Fruit fly (Drosophila melanogaster) whole organism, embryonic: ENCODE results near the gene kay.

ENCODE experiments used
- Atf-2 ChIP-seq: fragments of 200-800 bp; sonication (Bioruptor generic); optimal IDR thresholded peaks from 2 replicates; lab custom pipeline; 2016; ENCODE audit warnings: missing biosample characterization, missing genetic modification characterization
- B-H2 ChIP-seq: fragments of 200-800 bp; sonication (Bioruptor generic); optimal IDR thresholded peaks from 2 replicates; lab custom pipeline; 2018; ENCODE audit warnings: missing biosample characterization, mild to moderate bottlenecking, missing genetic modification characterization
- CG11723 ChIP-seq: fragments of 200-800 bp; sonication (Bioruptor generic); optimal IDR thresholded peaks from 2 replicates; lab custom pipeline; 2017; ENCODE audit warnings: missing biosample characterization, mild to moderate bottlenecking, missing genetic modification characterization
- CG12942 ChIP-seq: fragments of 200-800 bp; sonication (Bioruptor generic); optimal IDR thresholded peaks from 3 replicates; lab custom pipeline; 2016; ENCODE audit warnings: missing biosample characterization, missing genetic modification characterization
- CG13624 ChIP-seq: fragments of 200-800 bp; sonication (Bioruptor generic); optimal IDR thresholded peaks from 2 replicates; lab custom pipeline; 2016; ENCODE audit warnings: missing biosample characterization, missing genetic modification characterization
- CG15479 ChIP-seq: fragments of 200-800 bp; sonication (Bioruptor generic); optimal IDR thresholded peaks from 3 replicates; lab custom pipeline; 2019; ENCODE audit warnings: missing biosample characterization, mild to moderate bottlenecking, missing genetic modification characterization, moderate library complexity
- CG15601 ChIP-seq: fragments of 200-800 bp; sonication (Bioruptor generic); optimal IDR thresholded peaks from 3 replicates; lab custom pipeline; 2019; ENCODE audit warnings: missing biosample characterization, mild to moderate bottlenecking, missing genetic modification characterization, moderate library complexity
- CG1647 ChIP-seq: fragments of 200-800 bp; sonication (Bioruptor generic); optimal IDR thresholded peaks from 3 replicates; lab custom pipeline; 2016; ENCODE audit warnings: missing biosample characterization, missing genetic modification characterization
- CG16815 ChIP-seq: fragments of 200-800 bp; sonication (Bioruptor generic); optimal IDR thresholded peaks from 3 replicates; lab custom pipeline; 2017; ENCODE audit warnings: missing biosample characterization, mild to moderate bottlenecking, missing genetic modification characterization
- CG17361 ChIP-seq: fragments of 200-800 bp; sonication (Bioruptor generic); IDR thresholded peaks from 3 replicates; pipeline ENCODE4 v1.3.6; 2022; ENCODE audit warnings: missing biosample characterization, missing genetic modification characterization
- CG2116 ChIP-seq: fragments of 200-800 bp; sonication (Bioruptor generic); optimal IDR thresholded peaks from 3 replicates; lab custom pipeline; 2018; ENCODE audit warnings: missing biosample characterization, mild to moderate bottlenecking, missing genetic modification characterization
- CG2712 ChIP-seq: fragments of 200-800 bp; optimal IDR thresholded peaks from 3 replicates; lab custom pipeline; 2019; ENCODE audit warnings: missing biosample characterization, mild to moderate bottlenecking, missing genetic modification characterization, moderate library complexity
- CG3726 ChIP-seq: fragments of 200-800 bp; sonication (Bioruptor generic); IDR thresholded peaks from 3 replicates; pipeline ENCODE4, ENCODE4 v1.3.6; 2022; ENCODE audit warnings: missing biosample characterization, missing genetic modification characterization
- CG4282 ChIP-seq: fragments of 200-800 bp; sonication (Bioruptor generic); optimal IDR thresholded peaks from 2 replicates; lab custom pipeline; 2016; ENCODE audit warnings: missing biosample characterization, missing genetic modification characterization
- CG4404 ChIP-seq: fragments of 200-800 bp; sonication (Bioruptor generic); IDR thresholded peaks from 2 replicates; pipeline ENCODE4 v1.3.6; 2022; ENCODE audit warnings: missing biosample characterization, missing genetic modification characterization
- CG5953 ChIP-seq: fragments of 200-800 bp; sonication (Bioruptor generic); IDR thresholded peaks from 2 replicates; pipeline ENCODE4 v1.3.6; 2022; ENCODE audit warnings: missing biosample characterization, missing genetic modification characterization
- CG7357 ChIP-seq: fragments of 200-800 bp; sonication (Bioruptor generic); IDR thresholded peaks from 3 replicates; pipeline ENCODE4 v1.3.6; 2022; ENCODE audit warnings: missing biosample characterization, missing genetic modification characterization
- CG7372 ChIP-seq: fragments of 200-800 bp; sonication (Bioruptor generic); IDR thresholded peaks from 2 replicates; pipeline ENCODE4 v1.3.6; 2022; ENCODE audit warnings: missing biosample characterization, missing genetic modification characterization
- CG8089 ChIP-seq: fragments of 200-800 bp; sonication (Bioruptor generic); optimal IDR thresholded peaks from 3 replicates; lab custom pipeline; 2016; ENCODE audit warnings: missing biosample characterization, missing genetic modification characterization
- CG8281 ChIP-seq: fragments of 200-800 bp; sonication (Bioruptor generic); optimal IDR thresholded peaks from 2 replicates; lab custom pipeline; 2018; ENCODE audit warnings: missing biosample characterization, mild to moderate bottlenecking, missing genetic modification characterization, moderate library complexity
- CG8478 ChIP-seq: fragments of >200 bp; optimal IDR thresholded peaks from 2 replicates; lab custom pipeline; 2018
- CG9727 ChIP-seq: fragments of 200-800 bp; sonication (Bioruptor generic); optimal IDR thresholded peaks from 3 replicates; lab custom pipeline; 2017; ENCODE audit warnings: missing biosample characterization, mild to moderate bottlenecking, missing genetic modification characterization
- Hand ChIP-seq: fragments of 200-800 bp; sonication (Bioruptor generic); optimal IDR thresholded peaks from 2 replicates; lab custom pipeline; 2017; ENCODE audit warnings: mild to moderate bottlenecking, missing biosample characterization, missing genetic modification reagents, missing genetic modification characterization
- HmgZ ChIP-seq: fragments of 200-800 bp; sonication (Bioruptor generic); optimal IDR thresholded peaks from 2 replicates; lab custom pipeline; 2018; ENCODE audit warnings: missing biosample characterization, mild to moderate bottlenecking, missing genetic modification characterization
- Hr39 ChIP-seq: fragments of >200 bp; optimal IDR thresholded peaks from 2 replicates; lab custom pipeline; 2017
- Kr ChIP-seq: fragments of 200-800 bp; sonication (Bioruptor generic); optimal IDR thresholded peaks from 2 replicates; lab custom pipeline; 2017; ENCODE audit warnings: missing biosample characterization, mild to moderate bottlenecking, missing genetic modification characterization
- Myb ChIP-seq: fragments of 200-800 bp; sonication (Bioruptor generic); optimal IDR thresholded peaks from 2 replicates; lab custom pipeline; 2016; ENCODE audit warnings: missing biosample characterization, missing genetic modification characterization
- Optix ChIP-seq: fragments of 200-800 bp; sonication (Bioruptor generic); IDR thresholded peaks from 3 replicates; pipeline ENCODE4 v1.3.6; 2022; ENCODE audit warnings: missing biosample characterization, missing genetic modification characterization
- Poxn ChIP-seq: fragments of 200-800 bp; sonication (Bioruptor generic); IDR thresholded peaks from 2 replicates; pipeline ENCODE4 v1.3.6; 2022; ENCODE audit warnings: missing biosample characterization, missing genetic modification characterization
- Six4 ChIP-seq: fragments of 200-800 bp; sonication (Bioruptor generic); optimal IDR thresholded peaks from 2 replicates; lab custom pipeline; 2016; ENCODE audit warnings: missing biosample characterization, missing genetic modification characterization
- Sry-δ ChIP-seq: fragments of 200-800 bp; sonication (Bioruptor generic); optimal IDR thresholded peaks from 2 replicates; lab custom pipeline; 2016; ENCODE audit warnings: missing biosample characterization, missing genetic modification characterization
- Tbp ChIP-seq: fragments of >200 bp; optimal IDR thresholded peaks from 2 replicates; lab custom pipeline; 2018; ENCODE audit warnings: missing biosample characterization, missing genetic modification characterization
- YL-1 ChIP-seq: fragments of 200-800 bp; sonication (Bioruptor generic); optimal IDR thresholded peaks from 3 replicates; lab custom pipeline; 2017; ENCODE audit warnings: missing biosample characterization, mild to moderate bottlenecking, missing genetic modification characterization
- aop ChIP-seq: fragments of 200-800 bp; sonication (Bioruptor generic); IDR thresholded peaks from 2 replicates; pipeline ENCODE4 v1.3.6; 2022; ENCODE audit warnings: missing biosample characterization, missing genetic modification characterization
- bcd ChIP-seq: fragments of 200-800 bp; sonication (Bioruptor generic); optimal IDR thresholded peaks from 2 replicates; lab custom pipeline; 2017; ENCODE audit warnings: missing biosample characterization, mild to moderate bottlenecking, missing genetic modification characterization
- cato ChIP-seq: fragments of 200-800 bp; sonication (Bioruptor generic); optimal IDR thresholded peaks from 2 replicates; lab custom pipeline; 2016; ENCODE audit warnings: missing biosample characterization, missing genetic modification characterization, borderline replicate concordance
- esg ChIP-seq: fragments of 200-800 bp; sonication (Bioruptor generic); conservative IDR thresholded peaks from 2 replicates; pipeline ENCODE4 v1.3.6; 2022; ENCODE audit warnings: missing biosample characterization, missing genetic modification characterization
- fd3F ChIP-seq: fragments of 200-800 bp; sonication (Bioruptor generic); optimal IDR thresholded peaks from 2 replicates; lab custom pipeline; 2018; ENCODE audit warnings: missing biosample characterization, mild to moderate bottlenecking, missing genetic modification characterization, moderate library complexity
- fd96Cb ChIP-seq: fragments of 200-800 bp; sonication (Bioruptor generic); optimal IDR thresholded peaks from 2 replicates; lab custom pipeline; 2018; ENCODE audit warnings: missing biosample characterization, mild to moderate bottlenecking, missing genetic modification characterization, moderate library complexity
- gcm ChIP-seq: fragments of 200-800 bp; sonication (Bioruptor generic); optimal IDR thresholded peaks from 2 replicates; lab custom pipeline; 2019; ENCODE audit warnings: missing biosample characterization, mild to moderate bottlenecking, missing genetic modification characterization, moderate library complexity
- grau ChIP-seq: fragments of 200-800 bp; optimal IDR thresholded peaks from 3 replicates; lab custom pipeline; 2019; ENCODE audit warnings: missing biosample characterization, mild to moderate bottlenecking, missing genetic modification characterization, moderate library complexity
- jing ChIP-seq: fragments of 200-800 bp; sonication (Bioruptor generic); optimal IDR thresholded peaks from 2 replicates; lab custom pipeline; 2018; ENCODE audit warnings: missing biosample characterization, mild to moderate bottlenecking, missing genetic modification characterization
- kay ChIP-seq: fragments of 200-800 bp; sonication (Bioruptor generic); optimal IDR thresholded peaks from 2 replicates; lab custom pipeline; 2016; ENCODE audit warnings: missing biosample characterization, missing genetic modification characterization
- kni ChIP-seq: fragments of 200-800 bp; sonication (Bioruptor generic); optimal IDR thresholded peaks from 3 replicates; lab custom pipeline; 2017; ENCODE audit warnings: mild to moderate bottlenecking, missing biosample characterization, missing genetic modification reagents, missing genetic modification characterization
- org-1 ChIP-seq: fragments of 200-800 bp; sonication (Bioruptor generic); optimal IDR thresholded peaks from 2 replicates; lab custom pipeline; 2017; ENCODE audit warnings: missing biosample characterization, missing genetic modification characterization
- sens ChIP-seq: fragments of 200-800 bp; sonication (Bioruptor generic); peaks from one replicate; lab custom pipeline; 2016; ENCODE audit warnings: missing biosample characterization, missing genetic modification characterization
- shn ChIP-seq: fragments of 200-800 bp; sonication (Bioruptor generic); optimal IDR thresholded peaks from 3 replicates; lab custom pipeline; 2016; ENCODE audit warnings: missing biosample characterization, missing genetic modification characterization
- sim ChIP-seq: fragments of 200-800 bp; sonication (Bioruptor generic); IDR thresholded peaks from 2 replicates; pipeline ENCODE4 v1.3.6; 2022; ENCODE audit warnings: missing biosample characterization, missing genetic modification characterization
- sob ChIP-seq: fragments of 200-800 bp; sonication (Bioruptor generic); IDR thresholded peaks from 2 replicates; pipeline ENCODE4 v1.3.6; 2022; ENCODE audit warnings: missing biosample characterization, missing genetic modification characterization
- tin ChIP-seq: fragments of 200-800 bp; sonication (Bioruptor generic); optimal IDR thresholded peaks from 3 replicates; lab custom pipeline; 2016; ENCODE audit warnings: missing biosample characterization, missing genetic modification characterization
- tna ChIP-seq: fragments of 200-800 bp; sonication (Bioruptor generic); IDR thresholded peaks from 2 replicates; pipeline ENCODE4 v1.3.6; 2022; ENCODE audit warnings: missing biosample characterization, missing genetic modification characterization; ENCODE audit not compliant: partially characterized antibody
- vvl ChIP-seq: fragments of 200-800 bp; sonication (Bioruptor generic); IDR thresholded peaks from 2 replicates; pipeline ENCODE4 v1.3.6; 2022; ENCODE audit warnings: missing biosample characterization, missing genetic modification characterization
- z ChIP-seq: fragments of 200-800 bp; sonication (Bioruptor generic); IDR thresholded peaks from 3 replicates; pipeline ENCODE4 v1.3.6; 2022; ENCODE audit warnings: missing biosample characterization, missing genetic modification characterization
- zfh2 ChIP-seq: fragments of 200-800 bp; sonication (Bioruptor generic); optimal IDR thresholded peaks from 2 replicates; lab custom pipeline; 2016; ENCODE audit warnings: missing biosample characterization, missing genetic modification characterization

The kay gene

dm6 chr3R:29782367-29782766 lies 16.6 kb downstream of the kay start (continued):
- TF ChIP-seq jing (GFP tag; lab: Kevin White, UChicago) (no peak), Hand (GFP tag; lab: Kevin White, UChicago) (peak; percentile 46), CG3726 (GFP tag; lab: Robert Waterston, UW) (no peak), Atf-2 (GFP tag; lab: Kevin White, UChicago) (no peak), CG2712 (tag; lab: Kevin White, UChicago) (no peak), Poxn (GFP tag; lab: Robert Waterston, UW) (no peak), tin (GFP tag; lab: Kevin White, UChicago) (no peak), grau (tag; lab: Kevin White, UChicago) (no peak), zfh2 (no peak), Hr39 (lab: Kevin White, UChicago) (no peak), CG5953 (GFP tag; lab: Robert Waterston, UW) (no peak; the same call in 1 of the 2 replicates), fd96Cb (no peak), kni (no peak), fd3F (GFP tag; lab: Kevin White, UChicago) (no peak), CG8089 (GFP tag; lab: Kevin White, UChicago) (no peak), CG7357 (no peak), shn (GFP tag; lab: Kevin White, UChicago) (no peak), cato (GFP tag; lab: Kevin White, UChicago) (no peak), B-H2 (GFP tag; lab: Kevin White, UChicago) (no peak), CG12942 (no peak), bcd (GFP tag; lab: Kevin White, UChicago) (no peak), sim (GFP tag; lab: Robert Waterston, UW) (no peak), CG8478 (lab: Kevin White, UChicago) (no peak), CG4282 (GFP tag; lab: Kevin White, UChicago) (no peak), org-1 (GFP tag; lab: Kevin White, UChicago) (no peak), gcm (peak; percentile 10), Optix (GFP tag; lab: Robert Waterston, UW) (no peak), CG4404 (GFP tag; lab: Robert Waterston, UW) (no peak), CG1647 (no peak), kay (GFP tag; lab: Kevin White, UChicago) (peak; percentile 99), Six4 (GFP tag; lab: Kevin White, UChicago) (no peak), sens (peak; percentile 42), Myb (GFP tag; lab: Kevin White, UChicago) (no peak), tna (GFP tag; lab: Robert Waterston, UW) (peak; percentile 56; the same call in 1 of the 2 replicates), vvl (GFP tag; lab: Robert Waterston, UW) (0 out of 2 replicates have a peak, but pooled peaks have one; percentile 30), CG8281 (tag; lab: Kevin White, UChicago) (no peak), esg (no peak), CG7372 (GFP tag; lab: Robert Waterston, UW) (no peak), Sry-δ (GFP tag; lab: Kevin White, UChicago) (no peak), YL-1 (GFP tag; lab: Kevin White, UChicago) (no peak), CG13624 (GFP tag; lab: Kevin White, UChicago) (peak; percentile 76), Tbp (GFP tag; lab: Kevin White, UChicago) (no peak), CG9727 (GFP tag; lab: Kevin White, UChicago) (peak; percentile 15), CG17361 (GFP tag; lab: Robert Waterston, UW) (no peak), z (GFP tag; lab: Robert Waterston, UW) (peak; percentile 98), CG2116 (no peak), sob (GFP tag; lab: Robert Waterston, UW) (peak; percentile 46; the same call in 1 of the 2 replicates), CG16815 (GFP tag; lab: Kevin White, UChicago) (no peak), HmgZ (peak; percentile 26), CG11723 (GFP tag; lab: Kevin White, UChicago) (no peak), CG15479 (GFP tag; lab: Kevin White, UChicago) (no peak), Kr (GFP tag; lab: Kevin White, UChicago) (no peak), aop (GFP tag; lab: Robert Waterston, UW) (no peak), CG15601 (no peak)
